Worm (Caenorhabditis elegans) whole organism, L2 larva: ENCODE data around the gene AC3.12.

ENCODE experiments used
- C34F6.9 ChIP-seq: fragments of 150-350 bp; optimal IDR thresholded peaks from 2 replicates; lab custom pipeline; 2014; ENCODE audit warnings: missing biosample characterization, missing genetic modification characterization
- F13H6.1 ChIP-seq: sonication (generic microtip); optimal IDR thresholded peaks from 2 replicates; lab custom pipeline; 2016; ENCODE audit warnings: missing genetic modification characterization, missing compliant biosample characterization
- R02D3.7 ChIP-seq: fragments of 150-350 bp; optimal IDR thresholded peaks from 2 replicates; lab custom pipeline; 2014; ENCODE audit warnings: missing biosample characterization, missing genetic modification characterization
- ZK546.5 ChIP-seq: sonication (generic microtip); optimal IDR thresholded peaks from 2 replicates; lab custom pipeline; 2017; ENCODE audit warnings: missing biosample characterization, missing genetic modification characterization
- alr-1 ChIP-seq: fragments of 150-350 bp; optimal IDR thresholded peaks from 2 replicates; lab custom pipeline; 2014; ENCODE audit warnings: missing biosample characterization, missing genetic modification characterization
- aly-2 ChIP-seq: fragments of 150-350 bp; optimal IDR thresholded peaks from 2 replicates; lab custom pipeline; 2014; ENCODE audit warnings: missing biosample characterization, missing genetic modification characterization
- ama-1 ChIP-seq: fragments of 150-350 bp; optimal IDR thresholded peaks from 2 replicates; lab custom pipeline; 2018; ENCODE audit warnings: inconsistent platforms
- blmp-1 ChIP-seq: sonication (generic microtip); optimal IDR thresholded peaks from 2 replicates; lab custom pipeline; 2017; ENCODE audit warnings: missing genetic modification characterization, mild to moderate bottlenecking, missing compliant biosample characterization, antibody characterized with exemption, moderate library complexity; ENCODE audit not compliant: insufficient read depth
- ceh-16 ChIP-seq: fragments of 150-350 bp; optimal IDR thresholded peaks from 2 replicates; lab custom pipeline; 2014; ENCODE audit warnings: missing biosample characterization, missing genetic modification characterization
- ceh-82 ChIP-seq: fragments of 150-350 bp; optimal IDR thresholded peaks from 2 replicates; lab custom pipeline; 2014; ENCODE audit warnings: missing biosample characterization, missing genetic modification characterization
- crh-2 ChIP-seq: sonication (generic microtip); optimal IDR thresholded peaks from 2 replicates; lab custom pipeline; 2017; ENCODE audit warnings: missing biosample characterization, missing genetic modification characterization
- dmd-4 ChIP-seq: sonication (generic microtip); optimal IDR thresholded peaks from 2 replicates; lab custom pipeline; 2017; ENCODE audit warnings: missing biosample characterization, missing genetic modification characterization
- egl-27 ChIP-seq: sonication (generic microtip); optimal IDR thresholded peaks from 3 replicates; lab custom pipeline; 2017; ENCODE audit warnings: missing biosample characterization, missing genetic modification reagents, missing genetic modification characterization
- elt-1 ChIP-seq: fragments of 150-350 bp; optimal IDR thresholded peaks from 2 replicates; lab custom pipeline; 2014; ENCODE audit warnings: missing biosample characterization, missing genetic modification characterization
- elt-3 ChIP-seq: sonication (generic microtip); optimal IDR thresholded peaks from 2 replicates; lab custom pipeline; 2017; ENCODE audit warnings: missing biosample characterization, missing genetic modification characterization
- fos-1 ChIP-seq: fragments of 150-350 bp; optimal IDR thresholded peaks from 2 replicates; lab custom pipeline; 2014; ENCODE audit warnings: missing biosample characterization, missing genetic modification characterization
- gmeb-1 ChIP-seq: fragments of 150-350 bp; optimal IDR thresholded peaks from 2 replicates; lab custom pipeline; 2014; ENCODE audit warnings: missing biosample characterization, missing genetic modification characterization
- lin-11 ChIP-seq: fragments of 150-350 bp; sonication (generic microtip); optimal IDR thresholded peaks from 2 replicates; lab custom pipeline; 2014; ENCODE audit warnings: missing biosample characterization, missing genetic modification characterization, inconsistent platforms, mixed read lengths
- lin-39 ChIP-seq: fragments of 150-350 bp; optimal IDR thresholded peaks from 2 replicates; lab custom pipeline; 2014; ENCODE audit warnings: missing biosample characterization, missing genetic modification reagents, missing genetic modification characterization
- lsy-2 ChIP-seq, 2 experiments: fragments of 150-350 bp in 1 of 2; sonication (generic microtip) in 1 of 2; optimal IDR thresholded peaks; 2 replicates each; lab custom pipeline; 2014 to 2017; ENCODE audit warnings: missing biosample characterization in 2 of 2, missing genetic modification characterization in 2 of 2
- mab-5 ChIP-seq: fragments of 150-350 bp; optimal IDR thresholded peaks from 2 replicates; lab custom pipeline; 2014; ENCODE audit warnings: missing biosample characterization, missing genetic modification characterization
- mdl-1 ChIP-seq, 2 experiments: fragments of 150-350 bp in 1 of 2; sonication (generic microtip) in 1 of 2; optimal IDR thresholded peaks; 2 replicates each; lab custom pipeline; 2017; ENCODE audit warnings: missing biosample characterization in 2 of 2, missing genetic modification characterization in 2 of 2
- nhr-10 ChIP-seq: sonication (generic microtip); optimal IDR thresholded peaks from 2 replicates; lab custom pipeline; 2017; ENCODE audit warnings: missing biosample characterization, missing genetic modification characterization
- nhr-11 ChIP-seq: fragments of 150-350 bp; optimal IDR thresholded peaks from 2 replicates; lab custom pipeline; 2014; ENCODE audit warnings: missing biosample characterization, missing genetic modification characterization
- nhr-12 ChIP-seq: fragments of 150-350 bp; optimal IDR thresholded peaks from 2 replicates; lab custom pipeline; 2014; ENCODE audit warnings: missing biosample characterization, missing genetic modification characterization
- nhr-129 ChIP-seq: fragments of 150-350 bp; optimal IDR thresholded peaks from 2 replicates; lab custom pipeline; 2014; ENCODE audit warnings: missing biosample characterization, missing genetic modification characterization
- nhr-23 ChIP-seq: fragments of 150-350 bp; optimal IDR thresholded peaks from 2 replicates; lab custom pipeline; 2014; ENCODE audit warnings: missing biosample characterization, missing genetic modification reagents, missing genetic modification characterization
- nhr-237 ChIP-seq: fragments of 150-350 bp; optimal IDR thresholded peaks from 2 replicates; lab custom pipeline; 2014; ENCODE audit warnings: missing biosample characterization, missing genetic modification characterization
- nhr-6 ChIP-seq: fragments of 150-350 bp; optimal IDR thresholded peaks from 2 replicates; lab custom pipeline; 2014; ENCODE audit warnings: missing biosample characterization, missing genetic modification characterization
- nhr-77 ChIP-seq: fragments of 150-350 bp; optimal IDR thresholded peaks from 2 replicates; lab custom pipeline; 2014; ENCODE audit warnings: missing biosample characterization, missing genetic modification characterization
- peb-1 ChIP-seq: fragments of 150-350 bp; optimal IDR thresholded peaks from 2 replicates; lab custom pipeline; 2014; ENCODE audit warnings: missing biosample characterization, missing genetic modification characterization
- sem-4 ChIP-seq: fragments of 150-350 bp; optimal IDR thresholded peaks from 2 replicates; lab custom pipeline; 2014; ENCODE audit warnings: missing biosample characterization, missing genetic modification reagents, missing genetic modification characterization
- skn-1 ChIP-seq: sonication (generic microtip); optimal IDR thresholded peaks from 2 replicates; lab custom pipeline; 2017; ENCODE audit warnings: missing biosample characterization, missing genetic modification characterization
- sma-3 ChIP-seq: sonication (generic microtip); optimal IDR thresholded peaks from 2 replicates; lab custom pipeline; 2016; ENCODE audit warnings: missing genetic modification reagents, missing genetic modification characterization, missing compliant biosample characterization
- sma-9 ChIP-seq, 2 experiments: fragments of 150-350 bp in 1 of 2; sonication (generic microtip) in 1 of 2; optimal IDR thresholded peaks; 2 replicates each; lab custom pipeline; 2014 to 2016; ENCODE audit warnings: missing genetic modification characterization in 2 of 2, mild to moderate bottlenecking in 1 of 2, missing biosample characterization in 1 of 2, missing compliant biosample characterization in 1 of 2, missing genetic modification reagents in 1 of 2, moderate library complexity in 1 of 2
- unc-39 ChIP-seq: fragments of 150-350 bp; optimal IDR thresholded peaks from 2 replicates; lab custom pipeline; 2014; ENCODE audit warnings: missing biosample characterization, missing genetic modification characterization
- unc-55 ChIP-seq: fragments of 150-350 bp; sonication (generic microtip); optimal IDR thresholded peaks from 3 replicates; lab custom pipeline; 2014; ENCODE audit warnings: missing biosample characterization, missing genetic modification reagents, missing genetic modification characterization
- unc-62 ChIP-seq: fragments of 150-350 bp; optimal IDR thresholded peaks from 2 replicates; lab custom pipeline; 2014; ENCODE audit warnings: missing biosample characterization, missing genetic modification reagents, missing genetic modification characterization
- zag-1 ChIP-seq: fragments of 150-350 bp; optimal IDR thresholded peaks from 2 replicates; lab custom pipeline; 2014; ENCODE audit warnings: missing biosample characterization, missing genetic modification characterization
- ztf-1 ChIP-seq: fragments of 200-800 bp; sonication (Bioruptor generic); conservative IDR thresholded peaks from 2 replicates; pipeline ENCODE4 v1.3.6; 2022; ENCODE audit warnings: missing genetic modification characterization, missing compliant biosample characterization
- ztf-11 ChIP-seq: sonication (generic microtip); optimal IDR thresholded peaks from 2 replicates; lab custom pipeline; 2017; ENCODE audit warnings: missing biosample characterization, missing genetic modification characterization
- ztf-4 ChIP-seq: fragments of 150-350 bp; optimal IDR thresholded peaks from 2 replicates; lab custom pipeline; 2014; ENCODE audit warnings: missing biosample characterization, missing genetic modification characterization

Gene AC3.12

DNA sequence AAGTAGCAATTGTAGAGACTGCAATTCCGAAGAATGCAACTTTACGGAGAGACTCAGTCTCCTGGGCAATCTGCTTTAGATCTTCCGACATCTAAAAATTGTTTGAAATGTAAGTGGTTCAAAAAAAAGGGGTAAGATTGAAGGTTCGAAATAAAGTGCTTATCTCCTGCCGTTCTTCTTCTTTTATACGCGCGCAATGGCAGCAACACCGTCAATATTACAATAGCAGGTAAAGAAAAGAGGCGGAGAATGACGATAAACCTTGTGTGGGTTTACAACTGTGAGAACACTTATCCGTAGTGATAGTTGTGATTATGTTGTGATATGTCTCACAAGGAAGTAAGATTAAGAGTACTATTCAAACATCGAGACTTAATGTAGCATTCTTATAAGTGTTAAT lies 42.6 kb upstream of the AC3.12 start, which contains the start of gene col-13:
col-13 (minus strand) TSS at position 101 of the 400 bp plus-strand sequence.
- no peak for TF ChIP-seq nhr-237 (tag; lab: Kevin White, UChicago)
- TF ChIP-seq sma-9 (GFP tag; optimal IDR thresholded peaks at IDR 0.05; lab: Kevin White, UChicago) = no peak
- no peak for TF ChIP-seq sma-9 (tag; optimal IDR thresholded peaks at IDR 0.05; lab: Kevin White, UChicago)
- no peak for TF ChIP-seq crh-2 (tag; lab: Kevin White, UChicago)
- TF ChIP-seq C34F6.9 (tag; lab: Kevin White, UChicago) = no peak
- TF ChIP-seq sma-3 (GFP tag; lab: Kevin White, UChicago) = no peak
- no peak for TF ChIP-seq ztf-11
- no peak for TF ChIP-seq lsy-2 (tag; optimal IDR thresholded peaks at IDR 0.05; lab: Kevin White, UChicago)
- no peak for TF ChIP-seq aly-2 (tag; lab: Kevin White, UChicago)
- TF ChIP-seq ztf-4 (tag; lab: Kevin White, UChicago) = no peak
- no peak for TF ChIP-seq alr-1
- no peak for TF ChIP-seq nhr-129 (tag; lab: Kevin White, UChicago)
- no peak for TF ChIP-seq gmeb-1
- no peak for TF ChIP-seq skn-1
- no peak for TF ChIP-seq sem-4 (tag; lab: Kevin White, UChicago)
- TF ChIP-seq nhr-6 = no peak

DNA sequence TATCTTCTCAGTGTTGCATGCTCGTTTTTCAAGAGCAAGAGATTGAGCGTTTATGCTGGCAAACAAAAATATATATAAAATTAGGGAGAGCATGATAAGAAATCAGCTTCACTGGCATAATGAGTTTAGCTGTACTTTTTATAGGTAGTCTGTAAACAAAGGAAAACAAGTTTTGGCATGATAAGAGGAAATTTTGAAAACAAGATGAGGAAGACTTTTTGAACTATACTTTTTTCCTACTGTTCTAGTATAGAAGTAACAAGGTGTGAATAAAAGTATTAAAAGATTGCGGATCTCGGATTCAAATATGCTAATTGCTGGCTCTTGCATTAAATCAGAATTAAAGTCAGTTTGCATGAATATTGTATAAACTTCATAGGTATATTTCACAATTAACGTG lies 39.8 kb upstream of the AC3.12 start, which contains the start of gene F15H10.5:
F15H10.5 (minus strand) TSS at position 101 of the 400 bp plus-strand sequence.
- TF ChIP-seq skn-1 (no peak), C34F6.9 (tag; lab: Kevin White, UChicago) (no peak), ztf-11 (no peak), nhr-11 (no peak), sma-9 (GFP tag; optimal IDR thresholded peaks at IDR 0.05; lab: Kevin White, UChicago) (no peak), sma-9 (tag; optimal IDR thresholded peaks at IDR 0.05; lab: Kevin White, UChicago) (no peak), sem-4 (tag; lab: Kevin White, UChicago) (no peak), lin-11 (tag; lab: Kevin White, UChicago) (no peak), R02D3.7 (no peak), nhr-237 (tag; lab: Kevin White, UChicago) (no peak), gmeb-1 (no peak), nhr-77 (no peak), unc-55 (GFP tag; lab: Kevin White, UChicago) (no peak), fos-1 (tag; lab: Kevin White, UChicago) (no peak), unc-39 (tag; lab: Kevin White, UChicago) (no peak), zag-1 (no peak), aly-2 (tag; lab: Kevin White, UChicago) (no peak), crh-2 (tag; lab: Kevin White, UChicago) (no peak), ZK546.5 (tag; lab: Kevin White, UChicago) (no peak)

DNA sequence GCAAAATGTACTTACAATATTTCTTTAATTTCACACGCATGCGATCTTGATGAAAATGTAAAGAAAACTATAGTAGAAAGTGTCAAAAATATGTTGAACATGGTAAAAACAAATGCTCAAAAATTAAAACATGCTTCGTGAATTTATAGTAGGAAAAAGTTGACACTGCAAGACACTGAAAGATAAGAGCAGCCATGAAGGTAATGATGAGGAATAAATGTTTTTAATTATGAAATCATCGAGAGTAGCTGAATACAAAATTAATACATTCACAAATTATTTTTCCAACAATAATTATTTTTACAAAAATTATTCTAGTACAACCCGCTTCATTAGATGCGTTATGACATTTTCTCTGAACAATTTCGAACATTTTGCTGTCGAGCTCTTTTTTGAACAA lies 37.7 kb upstream of the AC3.12 start, which contains the start of gene F15H10.10:
F15H10.10 (minus strand) TSS at position 101 of the 400 bp plus-strand sequence.
- TF ChIP-seq alr-1 (no peak), unc-62 (no peak), lsy-2 (tag; optimal IDR thresholded peaks at IDR 0.05; lab: Kevin White, UChicago) (no peak), aly-2 (tag; lab: Kevin White, UChicago) (no peak), ceh-82 (tag; lab: Kevin White, UChicago) (no peak), mab-5 (tag; lab: Kevin White, UChicago) (no peak), ZK546.5 (tag; lab: Kevin White, UChicago) (no peak), nhr-6 (no peak), ztf-4 (tag; lab: Kevin White, UChicago) (no peak), peb-1 (no peak), egl-27 (tag; lab: Kevin White, UChicago) (no peak), sma-9 (GFP tag; optimal IDR thresholded peaks at IDR 0.05; lab: Kevin White, UChicago) (no peak), sma-9 (tag; optimal IDR thresholded peaks at IDR 0.05; lab: Kevin White, UChicago) (no peak), nhr-23 (tag; lab: Kevin White, UChicago) (no peak), elt-3 (tag; lab: Kevin White, UChicago) (no peak), blmp-1 (tag; lab: Kevin White, UChicago) (no peak), sma-3 (GFP tag; lab: Kevin White, UChicago) (no peak), sem-4 (tag; lab: Kevin White, UChicago) (no peak), nhr-10 (tag; lab: Kevin White, UChicago) (no peak), ceh-16 (tag; lab: Kevin White, UChicago) (no peak)
- TF ChIP-seq, all 48 proteins: peak for 0

DNA sequence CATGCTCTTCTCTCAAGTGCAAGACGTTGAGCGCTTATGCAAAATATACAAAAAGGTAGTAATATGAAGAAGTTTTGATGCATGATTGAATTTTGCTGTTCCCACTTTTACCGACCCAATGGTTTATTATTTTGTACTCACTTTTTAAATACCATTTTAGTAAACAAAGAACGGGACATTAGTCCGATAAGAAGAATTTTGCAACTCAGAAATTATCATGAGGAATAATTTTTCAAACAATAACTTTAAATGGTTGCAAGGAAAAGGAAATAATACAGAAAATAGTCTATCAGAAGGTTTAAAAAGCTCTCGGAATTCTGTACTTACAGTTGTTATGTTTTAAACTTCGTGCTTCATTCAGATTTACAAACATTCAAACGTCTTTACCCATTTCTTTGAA lies 35.4 kb upstream of the AC3.12 start, which contains the start of gene F15H10.9:
F15H10.9 (minus strand) TSS at position 101 of the 400 bp plus-strand sequence.
- TF ChIP-seq unc-55 (GFP tag; lab: Kevin White, UChicago) = no peak
- TF ChIP-seq lin-39 (tag; lab: Kevin White, UChicago) = no peak
- TF ChIP-seq nhr-12 (tag; lab: Kevin White, UChicago) = no peak
- no peak for TF ChIP-seq elt-1 (tag; lab: Kevin White, UChicago)
- TF ChIP-seq nhr-10 (tag; lab: Kevin White, UChicago) = no peak
- no peak for TF ChIP-seq mab-5 (tag; lab: Kevin White, UChicago)
- no peak for TF ChIP-seq mdl-1 (tag; optimal IDR thresholded peaks at IDR 0.05; lab: Kevin White, UChicago)
- TF ChIP-seq F13H6.1 (tag; lab: Kevin White, UChicago) = no peak
- TF ChIP-seq nhr-237 (tag; lab: Kevin White, UChicago) = no peak
- TF ChIP-seq fos-1 (tag; lab: Kevin White, UChicago) = no peak
- no peak for TF ChIP-seq C34F6.9 (tag; lab: Kevin White, UChicago)
- TF ChIP-seq sma-3 (GFP tag; lab: Kevin White, UChicago) = no peak
- no peak for TF ChIP-seq ztf-1 (GFP tag; lab: Robert Waterston, UW)
- TF ChIP-seq nhr-11 = no peak
- TF ChIP-seq ZK546.5 (tag; lab: Kevin White, UChicago) = no peak
- TF ChIP-seq lsy-2 (tag; optimal IDR thresholded peaks at IDR 0.05; lab: Kevin White, UChicago) = no peak
- no peak for TF ChIP-seq nhr-23 (tag; lab: Kevin White, UChicago)
- TF ChIP-seq ztf-11 = no peak
- TF ChIP-seq dmd-4 (tag; lab: Kevin White, UChicago) = no peak
- no peak for TF ChIP-seq ama-1
